Worm (Caenorhabditis elegans): ENCODE measurements around the gene ifa-1.

ifa-1 gene

ce11 chrX:11252429-11252828 is 18.6 kb upstream of the ifa-1 start (continued):
- no peak for TF ChIP-seq lin-15B (tag; optimal IDR thresholded peaks at IDR 0.05)
- no peak for TF ChIP-seq Y116A8C.19 (tag; optimal IDR thresholded peaks at IDR 0.05; ENCODE audit: borderline replicate concordance)
- TF ChIP-seq ceh-8 (GFP tag; optimal IDR thresholded peaks at IDR 0.05) = no peak
- TF ChIP-seq ceh-63 (GFP tag; optimal IDR thresholded peaks at IDR 0.05) = no peak
- TF ChIP-seq efl-3 (GFP tag; optimal IDR thresholded peaks at IDR 0.05) = no peak
- peak; percentile 61 for TF ChIP-seq swsn-7 (tag; optimal IDR thresholded peaks at IDR 0.05)
- TF ChIP-seq unc-86 (tag; optimal IDR thresholded peaks at IDR 0.05) = no peak
- peak; percentile 79 for TF ChIP-seq C16A3.4 (tag; optimal IDR thresholded peaks at IDR 0.05)
- TF ChIP-seq unc-30 (tag; optimal IDR thresholded peaks at IDR 0.05) = no peak
- peak; percentile 54 for TF ChIP-seq dsc-1 (tag; optimal IDR thresholded peaks at IDR 0.05)
- TF ChIP-seq lsy-2 (tag; optimal IDR thresholded peaks at IDR 0.05) = peak; percentile 36 to 59
- TF ChIP-seq nhr-90 (tag; optimal IDR thresholded peaks at IDR 0.05; ENCODE audit: poor library complexity) = peak; percentile 72
- TF ChIP-seq mef-2 (tag; optimal IDR thresholded peaks at IDR 0.05) = no peak
- peak; percentile 67 for TF ChIP-seq nhr-19 (GFP tag; conservative IDR thresholded peaks at IDR 0.05)
- TF ChIP-seq nhr-71 (tag; optimal IDR thresholded peaks at IDR 0.05) = peak; percentile 74
- TF ChIP-seq lin-13 (GFP tag; optimal IDR thresholded peaks at IDR 0.05) = no peak
- TF ChIP-seq sptf-1 (tag; optimal IDR thresholded peaks at IDR 0.05) = no peak
- no peak for TF ChIP-seq ztf-4 (tag; optimal IDR thresholded peaks at IDR 0.05)
- peak in 1 of 2 experiments; percentile 60 for TF ChIP-seq mdl-1 (tag; optimal IDR thresholded peaks at IDR 0.05)
- TF ChIP-seq tlp-1 (tag; optimal IDR thresholded peaks at IDR 0.05) = no peak
- TF ChIP-seq ceh-88 (GFP tag; IDR thresholded peaks at IDR 0.05) = peak; percentile 43; the same call in 1 of the 2 replicates
- TF ChIP-seq ets-5 (GFP tag; IDR thresholded peaks at IDR 0.05) = no peak
- no peak for TF ChIP-seq aha-1 (tag; optimal IDR thresholded peaks at IDR 0.05)
- peak; percentile 9 for TF ChIP-seq jun-1 (tag; optimal IDR thresholded peaks at IDR 0.05)
- TF ChIP-seq zip-4 (GFP tag; optimal IDR thresholded peaks at IDR 0.05) = no peak
- peak; percentile 79 for TF ChIP-seq nhr-85 (tag)
- no peak for TF ChIP-seq egl-27 (tag; optimal IDR thresholded peaks at IDR 0.05)
- peak; percentile 52 for TF ChIP-seq skn-1 (tag; optimal IDR thresholded peaks at IDR 0.05)
- no peak for TF ChIP-seq pqm-1 (tag; optimal IDR thresholded peaks at IDR 0.05)
- peak; percentile 12 for TF ChIP-seq irx-1 (tag; optimal IDR thresholded peaks at IDR 0.05)
- TF ChIP-seq fkh-8 (tag; optimal IDR thresholded peaks at IDR 0.05) = peak; percentile 55
- peak in 1 of 2 experiments; percentile 14 for TF ChIP-seq efl-1 (optimal IDR thresholded peaks at IDR 0.05)
- no peak for TF ChIP-seq efl-1 (GFP tag; optimal IDR thresholded peaks at IDR 0.05 in 1 of 2)
- no peak for TF ChIP-seq nhr-11 (tag; optimal IDR thresholded peaks at IDR 0.05)
- TF ChIP-seq nhr-84 (tag; optimal IDR thresholded peaks at IDR 0.05) = no peak
- no peak for TF ChIP-seq nhr-12 (tag; optimal IDR thresholded peaks at IDR 0.05)
- TF ChIP-seq alr-1 (tag; optimal IDR thresholded peaks at IDR 0.05; ENCODE audit: borderline replicate concordance) = no peak
- TF ChIP-seq rnt-1 (tag; optimal IDR thresholded peaks at IDR 0.05) = peak; percentile 41
- TF ChIP-seq pax-3 (tag; optimal IDR thresholded peaks at IDR 0.05) = no peak
- TF ChIP-seq nhr-28 (tag; optimal IDR thresholded peaks at IDR 0.05) = no peak
- no peak for TF ChIP-seq aly-2 (tag; optimal IDR thresholded peaks at IDR 0.05)
- no peak for TF ChIP-seq ces-1 (GFP tag; optimal IDR thresholded peaks at IDR 0.05)
- TF ChIP-seq snu-23 (GFP tag; optimal IDR thresholded peaks at IDR 0.05) = peak; percentile 81

ce11 chrX:11257071-11257470 is 13.9 kb upstream of the ifa-1 start, which contains the start of gene C03A3.1:
TSS of gene C03A3.1 (plus strand) at chrX:11257361.
- peak; percentile 22 for TF ChIP-seq dsc-1 (tag; optimal IDR thresholded peaks at IDR 0.05)
- no peak for TF ChIP-seq aly-2 (tag; optimal IDR thresholded peaks at IDR 0.05)
- no peak for TF ChIP-seq nhr-237 (tag; optimal IDR thresholded peaks at IDR 0.05)
- peak in 1 of 3 experiments; percentile 28 for TF ChIP-seq ceh-82 (tag; optimal IDR thresholded peaks at IDR 0.05)
- no peak for TF ChIP-seq vab-15 (tag; optimal IDR thresholded peaks at IDR 0.05)
- TF ChIP-seq lin-14 (GFP tag; optimal IDR thresholded peaks at IDR 0.05) = peak; percentile 76
- peak in 1 of 2 experiments; percentile 5 for TF ChIP-seq lsy-2 (tag; optimal IDR thresholded peaks at IDR 0.05)
- TF ChIP-seq nhr-47 (tag; optimal IDR thresholded peaks at IDR 0.05) = peak; percentile 4
- peak; percentile 4 for TF ChIP-seq swsn-7 (tag; optimal IDR thresholded peaks at IDR 0.05)
- no peak for TF ChIP-seq nhr-20 (tag; optimal IDR thresholded peaks at IDR 0.05)
- no peak for TF ChIP-seq hpl-2 (GFP tag; optimal IDR thresholded peaks at IDR 0.05)
- peak; percentile 19 for TF ChIP-seq tbx-2 (tag; optimal IDR thresholded peaks at IDR 0.05)
- TF ChIP-seq zip-4 (GFP tag; optimal IDR thresholded peaks at IDR 0.05) = no peak
- TF ChIP-seq aha-1 (tag; optimal IDR thresholded peaks at IDR 0.05) = no peak
- TF ChIP-seq mdl-1 (tag; optimal IDR thresholded peaks at IDR 0.05) = no peak
- no peak for TF ChIP-seq efl-3 (GFP tag; optimal IDR thresholded peaks at IDR 0.05)
- peak; percentile 8 for TF ChIP-seq nhr-71 (tag; optimal IDR thresholded peaks at IDR 0.05)

All from whole organism, L1 larva.